Worm (Caenorhabditis elegans) whole organism, L1 larva: ENCODE data around the gene ucr-2.1.

ENCODE experiments used
- ama-1 ChIP-seq: fragments of 150-350 bp; optimal IDR thresholded peaks from 2 replicates; lab custom pipeline; 2014
- blmp-1 ChIP-seq: fragments of 150-350 bp; optimal IDR thresholded peaks from 2 replicates; lab custom pipeline; 2014; ENCODE audit warnings: missing biosample characterization, missing genetic modification characterization
- ceh-63 ChIP-seq: fragments of 200-800 bp; sonication (Bioruptor generic); optimal IDR thresholded peaks from 2 replicates; lab custom pipeline; 2018; ENCODE audit warnings: mild to moderate bottlenecking, missing genetic modification characterization, missing compliant biosample characterization
- dpl-1 ChIP-seq, 3 experiments: fragments of 150-350 bp in 2 of 3; sonication (generic microtip) in 1 of 3; optimal IDR thresholded peaks; 2 replicates each; lab custom pipeline; 2014 to 2017; ENCODE audit warnings: missing biosample characterization in 3 of 3, missing genetic modification characterization in 3 of 3, missing genetic modification reagents in 3 of 3
- efl-1 ChIP-seq, 4 experiments: fragments of 150-350 bp; optimal IDR thresholded peaks in 3 of 4; peaks in 1 of 4; 1 replicate in 1 of 4; 2 replicates in 3 of 4; lab custom pipeline; 2014; ENCODE audit warnings: missing biosample characterization in 2 of 4, missing genetic modification characterization in 2 of 4, missing genetic modification reagents in 2 of 4
- hlh-4 ChIP-seq: sonication (generic microtip); optimal IDR thresholded peaks from 2 replicates; lab custom pipeline; 2016; ENCODE audit warnings: mild to moderate bottlenecking, missing genetic modification characterization, missing compliant biosample characterization
- lin-13 ChIP-seq: fragments of 150-350 bp; optimal IDR thresholded peaks from 2 replicates; lab custom pipeline; 2014; ENCODE audit warnings: missing biosample characterization, missing genetic modification reagents, missing genetic modification characterization
- lsy-2 ChIP-seq, 2 experiments: fragments of 150-350 bp; optimal IDR thresholded peaks; 2 replicates each; lab custom pipeline; 2014; ENCODE audit warnings: missing biosample characterization in 2 of 2, missing genetic modification characterization in 2 of 2
- mep-1 ChIP-seq: fragments of 150-350 bp; optimal IDR thresholded peaks from 2 replicates; lab custom pipeline; 2014; ENCODE audit warnings: missing biosample characterization, missing genetic modification characterization
- rnt-1 ChIP-seq: sonication (generic microtip); optimal IDR thresholded peaks from 2 replicates; lab custom pipeline; 2016; ENCODE audit warnings: mild to moderate bottlenecking, missing genetic modification characterization, moderate library complexity, missing compliant biosample characterization
- snu-23 ChIP-seq: sonication (generic microtip); optimal IDR thresholded peaks from 2 replicates; lab custom pipeline; 2016; ENCODE audit warnings: missing genetic modification characterization, missing compliant biosample characterization
- unc-62 ChIP-seq: fragments of 150-350 bp; optimal IDR thresholded peaks from 2 replicates; lab custom pipeline; 2014; ENCODE audit warnings: missing biosample characterization, missing genetic modification reagents, missing genetic modification characterization
- xbp-1 ChIP-seq: sonication (generic microtip); optimal IDR thresholded peaks from 2 replicates; lab custom pipeline; 2016; ENCODE audit warnings: missing genetic modification characterization, missing compliant biosample characterization
- zag-1 ChIP-seq: fragments of 150-350 bp; optimal IDR thresholded peaks from 2 replicates; lab custom pipeline; 2014; ENCODE audit warnings: missing biosample characterization, missing genetic modification characterization

DNA sequence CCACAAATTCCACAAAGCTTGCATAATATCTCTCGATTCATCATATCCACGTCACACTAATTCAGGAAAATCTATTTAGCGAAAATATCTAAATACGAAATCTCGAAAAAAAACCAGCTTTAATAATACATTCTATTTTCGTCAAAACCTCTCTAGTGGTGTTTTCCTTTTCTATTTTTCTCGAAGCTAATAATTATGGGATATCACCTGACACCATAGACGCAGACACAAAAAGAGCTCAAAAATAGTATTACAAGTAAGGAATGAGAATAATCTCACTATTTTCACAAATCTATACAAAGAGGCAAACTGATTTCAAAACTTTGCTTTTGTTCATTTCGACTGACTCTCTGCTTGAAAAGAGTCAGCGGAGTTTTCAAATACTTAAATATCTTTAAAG is 49.1 kb upstream of the ucr-2.1 start:
- TF ChIP-seq lin-13 (GFP tag; lab: Kevin White, UChicago): no peak
- no peak for TF ChIP-seq efl-1 (optimal IDR thresholded peaks at IDR 0.05; lab: Kevin White, UChicago)
- no peak for TF ChIP-seq efl-1 (GFP tag; optimal IDR thresholded peaks at IDR 0.05 in 1 of 2; lab: Kevin White, UChicago)
- no peak for TF ChIP-seq hlh-4 (tag; lab: Kevin White, UChicago)
- peak; percentile 1 for TF ChIP-seq mep-1 (tag; lab: Kevin White, UChicago)
- no peak for TF ChIP-seq dpl-1 (GFP tag; optimal IDR thresholded peaks at IDR 0.05; lab: Kevin White, UChicago)
- TF ChIP-seq rnt-1 (tag; lab: Kevin White, UChicago): no peak
- peak; percentile 0 for TF ChIP-seq xbp-1 (tag; lab: Kevin White, UChicago)
- TF ChIP-seq ama-1 (lab: Kevin White, UChicago): no peak
- no peak for TF ChIP-seq zag-1 (tag; lab: Kevin White, UChicago)
- TF ChIP-seq lsy-2 (tag; optimal IDR thresholded peaks at IDR 0.05; lab: Kevin White, UChicago): no peak
- TF ChIP-seq ceh-63 (GFP tag; lab: Kevin White, UChicago): no peak
- no peak for TF ChIP-seq unc-62
- TF ChIP-seq blmp-1 (tag; lab: Kevin White, UChicago): peak; percentile 4
- TF ChIP-seq snu-23 (GFP tag; lab: Kevin White, UChicago): peak; percentile 4
